Worm (Caenorhabditis elegans): ENCODE results near the gene C50D2.7.

Gene C50D2.7

ce11 chrII:76662-77061, 18.4 kb downstream of the C50D2.7 start:
- TF ChIP-seq fos-1 (tag; optimal IDR thresholded peaks at IDR 0.05) = peak; percentile 66
- TF ChIP-seq nhr-11 (tag; optimal IDR thresholded peaks at IDR 0.05) = no peak

ce11 chrII:75831-76230, 19.2 kb downstream of the C50D2.7 start:
- TF ChIP-seq ztf-4 (tag; optimal IDR thresholded peaks at IDR 0.05) (no peak), lsy-2 (tag; optimal IDR thresholded peaks at IDR 0.05) (no peak), snpc-4 (tag; optimal IDR thresholded peaks at IDR 0.05) (no peak), skn-1 (tag; optimal IDR thresholded peaks at IDR 0.05) (no peak), unc-55 (GFP tag; optimal IDR thresholded peaks at IDR 0.05) (no peak), nhr-25 (tag; optimal IDR thresholded peaks at IDR 0.05) (no peak), nhr-10 (tag; optimal IDR thresholded peaks at IDR 0.05) (no peak), F13H6.1 (tag; optimal IDR thresholded peaks at IDR 0.05) (no peak), dmd-4 (tag; optimal IDR thresholded peaks at IDR 0.05) (no peak), ztf-1 (GFP tag; conservative IDR thresholded peaks at IDR 0.05) (no peak), alr-1 (tag; optimal IDR thresholded peaks at IDR 0.05) (no peak), ama-1 (optimal IDR thresholded peaks at IDR 0.05) (no peak)

ce11 chrII:73892-74291, 21.2 kb downstream of the C50D2.7 start:
- TF ChIP-seq C34F6.9 (tag; optimal IDR thresholded peaks at IDR 0.05) (no peak), alr-1 (tag; optimal IDR thresholded peaks at IDR 0.05) (no peak), zag-1 (tag; optimal IDR thresholded peaks at IDR 0.05) (no peak), unc-62 (GFP tag; optimal IDR thresholded peaks at IDR 0.05) (no peak), blmp-1 (tag; optimal IDR thresholded peaks at IDR 0.05; ENCODE audit: insufficient read depth) (no peak), nhr-10 (tag; optimal IDR thresholded peaks at IDR 0.05) (no peak), sma-9 (GFP tag; optimal IDR thresholded peaks at IDR 0.05) (no peak), sma-9 (tag; optimal IDR thresholded peaks at IDR 0.05) (no peak), dmd-4 (tag; optimal IDR thresholded peaks at IDR 0.05) (no peak), unc-55 (GFP tag; optimal IDR thresholded peaks at IDR 0.05) (no peak), aly-2 (tag; optimal IDR thresholded peaks at IDR 0.05) (no peak), nhr-77 (tag; optimal IDR thresholded peaks at IDR 0.05) (no peak), ceh-16 (tag; optimal IDR thresholded peaks at IDR 0.05) (no peak), lin-13 (GFP tag; optimal IDR thresholded peaks at IDR 0.05) (no peak), ZK546.5 (tag; optimal IDR thresholded peaks at IDR 0.05) (no peak), peb-1 (tag; optimal IDR thresholded peaks at IDR 0.05) (no peak), F13H6.1 (tag; optimal IDR thresholded peaks at IDR 0.05) (no peak), ztf-1 (GFP tag; conservative IDR thresholded peaks at IDR 0.05) (no peak), unc-39 (tag; optimal IDR thresholded peaks at IDR 0.05) (no peak), lsy-2 (tag; optimal IDR thresholded peaks at IDR 0.05) (no peak)

- peak; percentile 6 for TF ChIP-seq F13H6.1 (tag; optimal IDR thresholded peaks at IDR 0.05)
- no peak for TF ChIP-seq nhr-23 (tag; optimal IDR thresholded peaks at IDR 0.05)
These were observed 21.7 kb downstream of the C50D2.7 start for ce11 chrII:73329-73728.

ce11 chrII:69354-69753, 25.7 kb downstream of the C50D2.7 start, which contains the start of gene egl-26:
egl-26 (plus strand) TSS chrII:69654.
- TF ChIP-seq zag-1 (tag; optimal IDR thresholded peaks at IDR 0.05) (no peak), unc-62 (GFP tag; optimal IDR thresholded peaks at IDR 0.05) (no peak), dmd-4 (tag; optimal IDR thresholded peaks at IDR 0.05) (no peak), nhr-25 (tag; optimal IDR thresholded peaks at IDR 0.05) (no peak), nhr-21 (tag; optimal IDR thresholded peaks at IDR 0.05) (no peak), lin-39 (tag; optimal IDR thresholded peaks at IDR 0.05) (no peak)

- TF ChIP-seq unc-62 (GFP tag; optimal IDR thresholded peaks at IDR 0.05) (no peak), zag-1 (tag; optimal IDR thresholded peaks at IDR 0.05) (no peak), peb-1 (tag; optimal IDR thresholded peaks at IDR 0.05) (no peak), nhr-12 (tag; optimal IDR thresholded peaks at IDR 0.05) (no peak), nhr-11 (tag; optimal IDR thresholded peaks at IDR 0.05) (no peak), nhr-77 (tag; optimal IDR thresholded peaks at IDR 0.05) (no peak), C34F6.9 (tag; optimal IDR thresholded peaks at IDR 0.05) (no peak), elt-1 (tag; optimal IDR thresholded peaks at IDR 0.05) (no peak), mdl-1 (tag; optimal IDR thresholded peaks at IDR 0.05) (no peak), fos-1 (tag; optimal IDR thresholded peaks at IDR 0.05) (no peak), F13H6.1 (tag; optimal IDR thresholded peaks at IDR 0.05) (no peak), lin-11 (tag; optimal IDR thresholded peaks at IDR 0.05) (no peak), nhr-237 (tag; optimal IDR thresholded peaks at IDR 0.05) (no peak), egl-27 (tag; optimal IDR thresholded peaks at IDR 0.05) (no peak)
These were observed 26.3 kb downstream of the C50D2.7 start for ce11 chrII:68757-69156.
